Fruit fly (Drosophila melanogaster): ENCODE results near the gene CG3078.

dm6 chrX:2297428-2298200, 38.0 kb upstream of the CG3078 start:
- TF ChIP-seq CG8478 (optimal IDR thresholded peaks at IDR 0.05) (no peak), usp (GFP tag; optimal IDR thresholded peaks at IDR 0.05) (no peak)

All from whole organism.